Fruit fly (Drosophila melanogaster): ENCODE data around the gene CG7084.

Gene CG7084

dm6 chr3R:22260675-22261461 lies 37.7 kb upstream of the CG7084 start (continued):
- no peak for TF ChIP-seq Myb (GFP tag; optimal IDR thresholded peaks at IDR 0.05)
- TF ChIP-seq CG13424 (tag; optimal IDR thresholded peaks at IDR 0.05) = peak; percentile 21
- no peak for TF ChIP-seq CG11723 (GFP tag; optimal IDR thresholded peaks at IDR 0.05)
- no peak for TF ChIP-seq Hr3 (GFP tag; optimal IDR thresholded peaks at IDR 0.05)
- TF ChIP-seq zen2 (GFP tag; IDR thresholded peaks at IDR 0.05; ENCODE audit: partially characterized antibody) = no peak
- no peak for TF ChIP-seq Dek (tag; optimal IDR thresholded peaks at IDR 0.05)
- no peak for TF ChIP-seq CG1647 (GFP tag; optimal IDR thresholded peaks at IDR 0.05)
- TF ChIP-seq tio (GFP tag; optimal IDR thresholded peaks at IDR 0.05) = no peak
- no peak for TF ChIP-seq corto (GFP tag; optimal IDR thresholded peaks at IDR 0.05)
- no peak for TF ChIP-seq Dref (GFP tag; IDR thresholded peaks at IDR 0.05)
- 0 out of 2 replicates have a peak, but pooled peaks have one; percentile 36 for TF ChIP-seq seq (GFP tag; IDR thresholded peaks at IDR 0.05)
- no peak for TF ChIP-seq CG13624 (GFP tag; optimal IDR thresholded peaks at IDR 0.05)
- TF ChIP-seq CG10366 (GFP tag; IDR thresholded peaks at IDR 0.05) = no peak
- no peak for TF ChIP-seq CG17385 (GFP tag; optimal IDR thresholded peaks at IDR 0.05)
- no peak for TF ChIP-seq trh (GFP tag; optimal IDR thresholded peaks at IDR 0.05)
- no peak; the same call in 1 of the 2 replicates for TF ChIP-seq CG6689 (GFP tag; IDR thresholded peaks at IDR 0.05)
- TF ChIP-seq cato (GFP tag; optimal IDR thresholded peaks at IDR 0.05; ENCODE audit: borderline replicate concordance) = no peak
- TF ChIP-seq ssp (GFP tag; IDR thresholded peaks at IDR 0.05) = no peak
- 0 out of 3 replicates have a peak, but pooled peaks have one; percentile 34 for TF ChIP-seq Dbx (GFP tag; IDR thresholded peaks at IDR 0.05)
- TF ChIP-seq nom (GFP tag; optimal IDR thresholded peaks at IDR 0.05) = no peak
- no peak for TF ChIP-seq CG10565 (GFP tag; optimal IDR thresholded peaks at IDR 0.05)
- peak; percentile 20 for TF ChIP-seq CG4424 (GFP tag; optimal IDR thresholded peaks at IDR 0.05)
- TF ChIP-seq Abd-B (GFP tag; optimal IDR thresholded peaks at IDR 0.05) = no peak
- no peak for TF ChIP-seq jigr1 (GFP tag; IDR thresholded peaks at IDR 0.05)
- no peak for TF ChIP-seq jumu (GFP tag; optimal IDR thresholded peaks at IDR 0.05)
- TF ChIP-seq bbx (GFP tag; IDR thresholded peaks at IDR 0.05; ENCODE audit: partially characterized antibody) = no peak
- TF ChIP-seq CG2678 (tag; optimal IDR thresholded peaks at IDR 0.05) = peak; percentile 45
- no peak for TF ChIP-seq Deaf1 (tag; optimal IDR thresholded peaks at IDR 0.05)
- TF ChIP-seq Chrac-16 (GFP tag; optimal IDR thresholded peaks at IDR 0.05) = no peak
- TF ChIP-seq CG10209 (GFP tag; optimal IDR thresholded peaks at IDR 0.05) = peak; percentile 26
- no peak for TF ChIP-seq cad (GFP tag; optimal IDR thresholded peaks at IDR 0.05)
- TF ChIP-seq fu2 (GFP tag; optimal IDR thresholded peaks at IDR 0.05) = no peak
- no peak for TF ChIP-seq CG8765 (GFP tag; IDR thresholded peaks at IDR 0.05)
- TF ChIP-seq CG4820 (GFP tag; optimal IDR thresholded peaks at IDR 0.05) = no peak
- TF ChIP-seq twi (tag; optimal IDR thresholded peaks at IDR 0.05) = no peak
- no peak for TF ChIP-seq shn (GFP tag; optimal IDR thresholded peaks at IDR 0.05)
- no peak for TF ChIP-seq sr (GFP tag; IDR thresholded peaks at IDR 0.05)
- TF ChIP-seq CG16815 (GFP tag; optimal IDR thresholded peaks at IDR 0.05) = no peak
- peak; percentile 45; the same call in 1 of the 2 replicates for TF ChIP-seq Ptx1 (GFP tag; IDR thresholded peaks at IDR 0.05)
- no peak for TF ChIP-seq CG6272 (GFP tag; IDR thresholded peaks at IDR 0.05)
- TF ChIP-seq ranshi (GFP tag; IDR thresholded peaks at IDR 0.05) = peak; percentile 46; the same call in 1 of the 2 replicates
- TF ChIP-seq Atf6 (GFP tag; IDR thresholded peaks at IDR 0.05) = no peak
- peak; percentile 55 for TF ChIP-seq ATbp (GFP tag; optimal IDR thresholded peaks at IDR 0.05)
- TF ChIP-seq Rfx (GFP tag; IDR thresholded peaks at IDR 0.05) = peak; percentile 42
- no peak for TF ChIP-seq HLHmδ (GFP tag; optimal IDR thresholded peaks at IDR 0.05)
- no peak for TF ChIP-seq ewg (GFP tag; optimal IDR thresholded peaks at IDR 0.05)
- TF ChIP-seq NC2α (GFP tag; optimal IDR thresholded peaks at IDR 0.05) = no peak
- no peak for TF ChIP-seq CG6175 (GFP tag; IDR thresholded peaks at IDR 0.05)
- peak; percentile 22; the same call in 1 of the 2 replicates for TF ChIP-seq CG10959 (GFP tag; IDR thresholded peaks at IDR 0.05)
- no peak for TF ChIP-seq Hmx (GFP tag; optimal IDR thresholded peaks at IDR 0.05)

Data from whole organism, embryonic.